Fruit fly (Drosophila melanogaster) whole organism, embryonic: ENCODE data around the gene Nepl18.

Experiments
- Aef1 ChIP-seq: fragments of 200-800 bp; sonication (Bioruptor generic); IDR thresholded peaks from 3 replicates; pipeline ENCODE4 v1.3.6; 2022; ENCODE audit warnings: missing biosample characterization, missing genetic modification characterization
- Atf6 ChIP-seq: fragments of 200-800 bp; sonication (Bioruptor generic); IDR thresholded peaks from 2 replicates; pipeline ENCODE4 v1.3.6; 2022; ENCODE audit warnings: missing biosample characterization, missing genetic modification characterization
- B-H1 ChIP-seq: fragments of 200-800 bp; sonication (Bioruptor generic); IDR thresholded peaks from 3 replicates; pipeline ENCODE4 v1.3.6; 2022; ENCODE audit warnings: missing biosample characterization, missing genetic modification characterization
- Bgb ChIP-seq: fragments of 200-800 bp; sonication (Bioruptor generic); IDR thresholded peaks from 2 replicates; pipeline ENCODE4 v1.3.6; 2022; ENCODE audit warnings: missing biosample characterization, missing genetic modification characterization; ENCODE audit not compliant: partially characterized antibody
- BtbVII ChIP-seq: fragments of 200-800 bp; sonication (Bioruptor generic); optimal IDR thresholded peaks from 3 replicates; lab custom pipeline; 2017; ENCODE audit warnings: missing biosample characterization, mild to moderate bottlenecking, missing genetic modification characterization
- CG13894 ChIP-seq: fragments of 200-800 bp; sonication (Bioruptor generic); optimal IDR thresholded peaks from 3 replicates; lab custom pipeline; 2018; ENCODE audit warnings: missing biosample characterization, mild to moderate bottlenecking, missing genetic modification characterization, moderate library complexity
- CG14050 ChIP-seq: fragments of 200-800 bp; sonication (Bioruptor generic); IDR thresholded peaks from 3 replicates; pipeline ENCODE4 v1.3.6; 2022; ENCODE audit warnings: missing biosample characterization, missing genetic modification characterization
- CG14441 ChIP-seq: fragments of 200-800 bp; sonication (Bioruptor generic); IDR thresholded peaks from 2 replicates; pipeline ENCODE4 v1.3.6; 2022; ENCODE audit warnings: missing biosample characterization, missing genetic modification characterization
- CG14860 ChIP-seq: fragments of 200-800 bp; sonication (Bioruptor generic); IDR thresholded peaks from 3 replicates; pipeline ENCODE4 v1.3.6; 2022; ENCODE audit warnings: missing biosample characterization, missing genetic modification characterization; ENCODE audit not compliant: partially characterized antibody
- CG14965 ChIP-seq: fragments of 200-800 bp; sonication (Bioruptor generic); optimal IDR thresholded peaks from 2 replicates; lab custom pipeline; 2016; ENCODE audit warnings: missing biosample characterization, missing genetic modification characterization, borderline replicate concordance
- CG15011 ChIP-seq: fragments of 200-800 bp; sonication (Bioruptor generic); optimal IDR thresholded peaks from 3 replicates; lab custom pipeline; 2018; ENCODE audit warnings: missing biosample characterization, mild to moderate bottlenecking, missing genetic modification characterization
- CG18599 ChIP-seq: fragments of 200-800 bp; sonication (Bioruptor generic); optimal IDR thresholded peaks from 3 replicates; lab custom pipeline; 2017; ENCODE audit warnings: missing biosample characterization, missing genetic modification characterization, mild to moderate bottlenecking, moderate library complexity, missing genetic modification reagents
- CG30431 ChIP-seq: fragments of 200-800 bp; sonication (Bioruptor generic); optimal IDR thresholded peaks from 2 replicates; lab custom pipeline; 2017; ENCODE audit warnings: missing biosample characterization, missing genetic modification characterization
- CG34376 ChIP-seq: fragments of 200-800 bp; sonication (Bioruptor generic); optimal IDR thresholded peaks from 2 replicates; lab custom pipeline; 2018; ENCODE audit warnings: missing biosample characterization, mild to moderate bottlenecking, missing genetic modification characterization
- CG6689 ChIP-seq: fragments of 200-800 bp; sonication (Bioruptor generic); IDR thresholded peaks from 2 replicates; pipeline ENCODE4 v1.3.6; 2022; ENCODE audit warnings: missing biosample characterization, missing genetic modification characterization
- CG6854 ChIP-seq: fragments of 200-800 bp; sonication (Bioruptor generic); optimal IDR thresholded peaks from 3 replicates; lab custom pipeline; 2017; ENCODE audit warnings: missing biosample characterization, mild to moderate bottlenecking, missing genetic modification characterization
- CG7556 ChIP-seq: fragments of 200-800 bp; sonication (Bioruptor generic); optimal IDR thresholded peaks from 2 replicates; lab custom pipeline; 2017; ENCODE audit warnings: missing biosample characterization, mild to moderate bottlenecking, missing genetic modification characterization
- CG8478 ChIP-seq: fragments of >200 bp; optimal IDR thresholded peaks from 2 replicates; lab custom pipeline; 2018
- CG9932 ChIP-seq: fragments of 200-800 bp; sonication (Bioruptor generic); IDR thresholded peaks from 2 replicates; pipeline ENCODE4 v1.3.6; 2022; ENCODE audit warnings: missing biosample characterization, missing genetic modification characterization
- CHES-1-like ChIP-seq: fragments of 200-800 bp; sonication (Bioruptor generic); optimal IDR thresholded peaks from 2 replicates; lab custom pipeline; 2016; ENCODE audit warnings: missing biosample characterization, missing genetic modification characterization
- Dek ChIP-seq: fragments of 200-800 bp; sonication (Bioruptor generic); optimal IDR thresholded peaks from 3 replicates; lab custom pipeline; 2019; ENCODE audit warnings: missing biosample characterization, mild to moderate bottlenecking, missing genetic modification characterization, moderate library complexity
- Dip3 ChIP-seq: fragments of 200-800 bp; sonication (Bioruptor generic); optimal IDR thresholded peaks from 3 replicates; lab custom pipeline; 2016; ENCODE audit warnings: missing biosample characterization, missing genetic modification characterization
- HmgZ ChIP-seq: fragments of 200-800 bp; sonication (Bioruptor generic); optimal IDR thresholded peaks from 2 replicates; lab custom pipeline; 2018; ENCODE audit warnings: missing biosample characterization, mild to moderate bottlenecking, missing genetic modification characterization
- MBD-R2 ChIP-seq: fragments of 200-800 bp; sonication (Bioruptor generic); IDR thresholded peaks from 2 replicates; pipeline ENCODE4 v1.3.6; 2022; ENCODE audit warnings: missing biosample characterization, missing genetic modification characterization
- MESR4 ChIP-seq: fragments of 200-800 bp; sonication (Bioruptor generic); optimal IDR thresholded peaks from 2 replicates; lab custom pipeline; 2018; ENCODE audit warnings: missing biosample characterization, mild to moderate bottlenecking, missing genetic modification characterization, moderate library complexity
- Med ChIP-seq: fragments of 200-800 bp; sonication (Bioruptor generic); peaks from one replicate; lab custom pipeline; 2016; ENCODE audit warnings: missing biosample characterization, missing genetic modification characterization, mild to moderate bottlenecking, inconsistent platforms, moderate library complexity
- Meics ChIP-seq: fragments of 200-800 bp; sonication (Bioruptor generic); optimal IDR thresholded peaks from 2 replicates; lab custom pipeline; 2017; ENCODE audit warnings: missing biosample characterization, mild to moderate bottlenecking, missing genetic modification characterization
- NC2α ChIP-seq: fragments of 200-800 bp; sonication (Bioruptor generic); optimal IDR thresholded peaks from 2 replicates; lab custom pipeline; 2016; ENCODE audit warnings: missing biosample characterization, missing genetic modification characterization
- NFAT ChIP-seq: fragments of 200-800 bp; sonication (Bioruptor generic); IDR thresholded peaks from 2 replicates; pipeline ENCODE4 v1.3.6; 2022; ENCODE audit warnings: missing biosample characterization, missing genetic modification characterization
- Opbp ChIP-seq: fragments of 200-800 bp; sonication (Bioruptor generic); IDR thresholded peaks from 3 replicates; pipeline ENCODE4 v1.3.6; 2022; ENCODE audit warnings: missing biosample characterization, missing genetic modification characterization; ENCODE audit not compliant: partially characterized antibody
- Pdp1 ChIP-seq, 2 experiments: fragments of 200-800 bp; sonication (Bioruptor generic); optimal IDR thresholded peaks; 3 replicates each; lab custom pipeline; 2016; ENCODE audit warnings: missing biosample characterization in 2 of 2, missing genetic modification characterization in 2 of 2, mild to moderate bottlenecking in 1 of 2, moderate library complexity in 1 of 2
- Vsx1 ChIP-seq: fragments of 200-800 bp; sonication (Bioruptor generic); optimal IDR thresholded peaks from 2 replicates; lab custom pipeline; 2017; ENCODE audit warnings: missing biosample characterization, mild to moderate bottlenecking, missing genetic modification characterization, missing genetic modification reagents
- cad ChIP-seq: fragments of >200 bp; optimal IDR thresholded peaks from 2 replicates; lab custom pipeline; 2017; ENCODE audit warnings: missing biosample characterization, missing genetic modification characterization
- chinmo ChIP-seq: fragments of 200-800 bp; sonication (Bioruptor generic); IDR thresholded peaks from 4 replicates; pipeline ENCODE4 v1.3.6; 2022; ENCODE audit warnings: missing biosample characterization, missing genetic modification characterization; ENCODE audit not compliant: partially characterized antibody
- crol ChIP-seq: fragments of 200-800 bp; sonication (Bioruptor generic); IDR thresholded peaks from 2 replicates; pipeline ENCODE4 v1.3.6; 2022; ENCODE audit warnings: missing biosample characterization, missing genetic modification characterization
- dati ChIP-seq: fragments of 200-800 bp; sonication (Bioruptor generic); IDR thresholded peaks from 2 replicates; pipeline ENCODE4 v1.3.6; 2022; ENCODE audit warnings: missing biosample characterization, missing genetic modification characterization
- exex ChIP-seq: fragments of 200-800 bp; sonication (Bioruptor generic); optimal IDR thresholded peaks from 4 replicates; lab custom pipeline; 2018; ENCODE audit warnings: missing biosample characterization, mild to moderate bottlenecking, missing genetic modification characterization, moderate library complexity
- fu2 ChIP-seq: fragments of 200-800 bp; sonication (Bioruptor generic); optimal IDR thresholded peaks from 2 replicates; lab custom pipeline; 2016; ENCODE audit warnings: missing biosample characterization, missing genetic modification characterization
- grn ChIP-seq: fragments of 200-800 bp; sonication (Bioruptor generic); optimal IDR thresholded peaks from 3 replicates; lab custom pipeline; 2017; ENCODE audit warnings: missing biosample characterization, missing genetic modification characterization
- insv ChIP-seq, 2 experiments: fragments of 200-800 bp; sonication (Bioruptor generic); optimal IDR thresholded peaks; 3 replicates each; lab custom pipeline; 2016 to 2018; ENCODE audit warnings: missing biosample characterization in 2 of 2, missing genetic modification characterization in 2 of 2
- lilli ChIP-seq: fragments of 200-800 bp; sonication (Bioruptor generic); optimal IDR thresholded peaks from 3 replicates; lab custom pipeline; 2016; ENCODE audit warnings: missing biosample characterization, missing genetic modification characterization
- nom ChIP-seq: fragments of 200-800 bp; sonication (Bioruptor generic); optimal IDR thresholded peaks from 2 replicates; lab custom pipeline; 2017; ENCODE audit warnings: missing biosample characterization, missing genetic modification characterization, mild to moderate bottlenecking, moderate library complexity, missing genetic modification reagents
- pb ChIP-seq: fragments of 200-800 bp; sonication (Bioruptor generic); optimal IDR thresholded peaks from 3 replicates; lab custom pipeline; 2016; ENCODE audit warnings: missing biosample characterization, missing genetic modification characterization
- rib ChIP-seq: fragments of 200-800 bp; sonication (Bioruptor generic); IDR thresholded peaks from 2 replicates; pipeline ENCODE4 v1.3.6; 2022; ENCODE audit warnings: missing biosample characterization, missing genetic modification characterization
- run ChIP-seq: fragments of 200-800 bp; sonication (Bioruptor generic); optimal IDR thresholded peaks from 3 replicates; lab custom pipeline; 2018; ENCODE audit warnings: missing biosample characterization, mild to moderate bottlenecking, missing genetic modification characterization
- salm ChIP-seq: fragments of 200-800 bp; sonication (Bioruptor generic); optimal IDR thresholded peaks from 2 replicates; lab custom pipeline; 2018; ENCODE audit warnings: missing biosample characterization, mild to moderate bottlenecking, missing genetic modification characterization
- sr ChIP-seq: fragments of 200-800 bp; sonication (Bioruptor generic); IDR thresholded peaks from 3 replicates; pipeline ENCODE4 v1.3.6; 2022; ENCODE audit warnings: missing biosample characterization, missing genetic modification characterization
- sug ChIP-seq: fragments of 200-800 bp; optimal IDR thresholded peaks from 2 replicates; lab custom pipeline; 2019; ENCODE audit warnings: missing biosample characterization, mild to moderate bottlenecking, missing genetic modification characterization, moderate library complexity
- tna ChIP-seq: fragments of 200-800 bp; sonication (Bioruptor generic); IDR thresholded peaks from 2 replicates; pipeline ENCODE4 v1.3.6; 2022; ENCODE audit warnings: missing biosample characterization, missing genetic modification characterization; ENCODE audit not compliant: partially characterized antibody
- toy ChIP-seq: fragments of 200-800 bp; sonication (Bioruptor generic); IDR thresholded peaks from 2 replicates; pipeline ENCODE4 v1.3.6; 2022; ENCODE audit warnings: missing biosample characterization, missing genetic modification characterization
- trh ChIP-seq: fragments of 200-800 bp; sonication (Bioruptor generic); optimal IDR thresholded peaks from 2 replicates; lab custom pipeline; 2016; ENCODE audit warnings: missing biosample characterization, missing genetic modification characterization

The Nepl18 gene

DNA sequence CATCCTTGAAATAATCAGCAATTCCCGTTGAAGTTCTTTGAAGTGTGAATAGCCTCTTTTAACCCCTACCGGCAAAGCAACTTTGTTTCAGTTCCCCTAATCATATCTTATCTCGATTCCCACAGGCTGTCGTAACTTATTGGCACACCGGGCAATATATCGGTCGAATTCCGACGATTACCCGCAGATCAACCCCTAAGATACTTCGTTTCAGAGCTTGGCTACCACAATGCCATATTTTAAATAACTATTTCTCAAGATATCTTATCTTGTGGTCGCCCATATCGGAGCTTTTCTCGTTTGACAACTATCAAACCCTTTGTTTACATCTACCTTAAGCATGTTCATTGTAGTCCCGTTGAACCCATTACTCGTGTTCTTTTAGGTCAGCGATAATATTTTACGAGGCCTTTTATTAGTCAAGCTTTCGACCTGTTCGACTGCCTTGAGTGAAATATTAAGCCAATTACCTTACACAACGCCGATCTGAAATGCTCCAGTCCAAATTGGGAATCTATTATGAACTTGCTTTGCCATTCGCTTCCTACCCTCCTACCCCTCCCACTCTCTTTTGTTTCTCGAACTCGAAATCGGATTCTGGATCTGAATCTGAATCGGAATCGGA is 23.6 kb downstream of the Nepl18 start (continued):
- TF ChIP-seq Vsx1 (GFP tag; lab: Kevin White, UChicago) (peak; percentile 61), Med (GFP tag; lab: Kevin White, UChicago) (no peak), toy (no peak), lilli (GFP tag; lab: Kevin White, UChicago) (no peak), CG6689 (GFP tag; lab: Robert Waterston, UW) (no peak), CG13894 (tag; lab: Kevin White, UChicago) (peak; percentile 24), Atf6 (no peak), grn (peak; percentile 79), salm (peak; percentile 5), Pdp1 (GFP tag; optimal IDR thresholded peaks at IDR 0.05; lab: Kevin White, UChicago) (peak in 1 of 2 experiments; percentile 41), CG18599 (no peak), Dip3 (GFP tag; lab: Kevin White, UChicago) (no peak), CG30431 (no peak), CHES-1-like (GFP tag; lab: Kevin White, UChicago) (no peak), Aef1 (GFP tag; lab: Robert Waterston, UW) (no peak), CG34376 (peak; percentile 48), MESR4 (GFP tag; lab: Kevin White, UChicago) (no peak), CG14860 (GFP tag; lab: Robert Waterston, UW) (no peak), NFAT (GFP tag; lab: Robert Waterston, UW) (no peak), CG14050 (no peak), cad (GFP tag; lab: Kevin White, UChicago) (no peak), pb (GFP tag; lab: Kevin White, UChicago) (no peak), CG7556 (GFP tag; lab: Kevin White, UChicago) (no peak), insv (GFP tag; optimal IDR thresholded peaks at IDR 0.05; lab: Kevin White, UChicago) (no peak), chinmo (GFP tag; lab: Robert Waterston, UW) (0 out of 4 replicates have a peak, but pooled peaks have one; percentile 54), dati (GFP tag; lab: Robert Waterston, UW) (no peak), crol (GFP tag; lab: Robert Waterston, UW) (no peak), B-H1 (GFP tag; lab: Robert Waterston, UW) (no peak), MBD-R2 (GFP tag; lab: Robert Waterston, UW) (no peak), BtbVII (no peak), CG14441 (GFP tag; lab: Robert Waterston, UW) (no peak), sr (GFP tag; lab: Robert Waterston, UW) (no peak), NC2α (GFP tag; lab: Kevin White, UChicago) (no peak), nom (GFP tag; lab: Kevin White, UChicago) (no peak), sug (tag; lab: Kevin White, UChicago) (peak; percentile 74), Opbp (GFP tag; lab: Robert Waterston, UW) (no peak), Bgb (GFP tag; lab: Robert Waterston, UW) (no peak), Meics (GFP tag; lab: Kevin White, UChicago) (no peak), tna (no peak), trh (GFP tag; lab: Kevin White, UChicago) (no peak), run (tag; lab: Kevin White, UChicago) (peak; percentile 69), fu2 (GFP tag; lab: Kevin White, UChicago) (no peak), HmgZ (peak; percentile 15), CG6854 (GFP tag; lab: Kevin White, UChicago) (no peak), rib (GFP tag; lab: Robert Waterston, UW) (no peak), CG15011 (GFP tag; lab: Kevin White, UChicago) (no peak), CG9932 (GFP tag; lab: Robert Waterston, UW) (no peak), Dek (tag; lab: Kevin White, UChicago) (no peak), CG14965 (GFP tag; lab: Kevin White, UChicago) (no peak), CG8478 (no peak), exex (tag; lab: Kevin White, UChicago) (peak; percentile 85)
